Worm (Caenorhabditis elegans): ENCODE data around the gene pafo-1.
"Not testable (repeated sequence)": the region's sequence is repeated elsewhere in the genome, so short reads cannot be mapped to it uniquely, and the experiment has no call there.

The pafo-1 gene

ce11 chrV:11504853-11505397, 16.6 kb upstream of the pafo-1 start, which contains the start of the genes C55A6.1 and C55A6.10 (continued):
- peak; percentile 69 for TF ChIP-seq attf-3 (GFP tag; conservative IDR thresholded peaks at IDR 0.05)
- peak; percentile 90 for TF ChIP-seq ekl-4 (GFP tag; IDR thresholded peaks at IDR 0.05)
- peak; percentile 89 for TF ChIP-seq lin-40 (tag; optimal IDR thresholded peaks at IDR 0.05)
- TF ChIP-seq madf-6 (GFP tag; IDR thresholded peaks at IDR 0.05), result peak; percentile 71
- TF ChIP-seq dpl-1 (GFP tag; optimal IDR thresholded peaks at IDR 0.05), result peak; percentile 31
- peak; percentile 93 for TF ChIP-seq pbrm-1 (GFP tag; IDR thresholded peaks at IDR 0.05)
- TF ChIP-seq ztf-28 (GFP tag; IDR thresholded peaks at IDR 0.05), result peak; percentile 82; the same call in 1 of the 2 replicates
- peak; percentile 65; the same call in 1 of the 2 replicates for TF ChIP-seq egl-44 (GFP tag; IDR thresholded peaks at IDR 0.05)
- TF ChIP-seq unc-130 (GFP tag; optimal IDR thresholded peaks at IDR 0.05), result peak; percentile 59
- peak; percentile 70; the same call in 1 of the 2 replicates for TF ChIP-seq Y79H2A.3 (GFP tag; conservative IDR thresholded peaks at IDR 0.05)
- 0 out of 2 replicates have a peak, but pooled peaks have one; percentile 54 for TF ChIP-seq lin-26 (GFP tag; IDR thresholded peaks at IDR 0.05)
- peak; percentile 23 for TF ChIP-seq efl-1 (GFP tag; optimal IDR thresholded peaks at IDR 0.05)
- peak; percentile 50 for TF ChIP-seq chd-7 (tag; optimal IDR thresholded peaks at IDR 0.05)
- peak; percentile 15 for TF ChIP-seq die-1 (tag; optimal IDR thresholded peaks at IDR 0.05)
- TF ChIP-seq B0336.3 (GFP tag; IDR thresholded peaks at IDR 0.05), result 0 out of 2 replicates have a peak, but pooled peaks have one; percentile 54
- peak; percentile 24 for TF ChIP-seq rpc-1 (optimal IDR thresholded peaks at IDR 0.05)
- not testable (repeated sequence) for TF ChIP-seq rpc-1 (tag; optimal IDR thresholded peaks at IDR 0.05)
- TF ChIP-seq nhr-80 (tag; optimal IDR thresholded peaks at IDR 0.05), result peak; percentile 70
- peak; percentile 97 for TF ChIP-seq nfyb-1 (GFP tag; IDR thresholded peaks at IDR 0.05)
- peak; percentile 93 for TF ChIP-seq dox-1 (GFP tag; IDR thresholded peaks at IDR 0.05)
- peak; percentile 70; the same call in 1 of the 2 replicates for TF ChIP-seq Y53G8AR.9 (GFP tag; conservative IDR thresholded peaks at IDR 0.05)
- peak; percentile 51 for TF ChIP-seq tbp1 (GFP tag; optimal IDR thresholded peaks at IDR 0.05)
- peak; percentile 51 for TF ChIP-seq snpc-4 (GFP tag; optimal IDR thresholded peaks at IDR 0.05)
- TF ChIP-seq snpc-4 (tag; optimal IDR thresholded peaks at IDR 0.05), result peak in 3 of 4 experiments; percentile 65 to 77 (median 75)
- peak; percentile 74 for TF ChIP-seq ceh-91 (GFP tag; IDR thresholded peaks at IDR 0.05)
- peak; percentile 86 for TF ChIP-seq ztf-18 (tag; optimal IDR thresholded peaks at IDR 0.05)
- TF ChIP-seq B0019.2 (GFP tag; conservative IDR thresholded peaks at IDR 0.05), result peak; percentile 72; the same call in 1 of the 2 replicates
- TF ChIP-seq D2030.7 (GFP tag; IDR thresholded peaks at IDR 0.05), result peak; percentile 93
- peak in 1 of 3 experiments; percentile 66 for TF ChIP-seq lin-35 (GFP tag; optimal IDR thresholded peaks at IDR 0.05)
- peak; percentile 46 for TF ChIP-seq snpc-1.3 (tag; optimal IDR thresholded peaks at IDR 0.05; ENCODE audit: insufficient read depth)
- peak; percentile 64 for TF ChIP-seq F33H1.4 (GFP tag; IDR thresholded peaks at IDR 0.05)
- peak; percentile 80 for TF ChIP-seq rcor-1 (GFP tag; IDR thresholded peaks at IDR 0.05)
- TF ChIP-seq sea-2 (GFP tag; IDR thresholded peaks at IDR 0.05), result 0 out of 2 replicates have a peak, but pooled peaks have one; percentile 27
- peak; percentile 42; the same call in 1 of the 2 replicates for TF ChIP-seq madf-8 (GFP tag; conservative IDR thresholded peaks at IDR 0.05)
- peak; percentile 71; the same call in 1 of the 2 replicates for TF ChIP-seq Y67H2A.10 (GFP tag; conservative IDR thresholded peaks at IDR 0.05)
- peak; percentile 35 for TF ChIP-seq B0035.1 (tag; optimal IDR thresholded peaks at IDR 0.05)
- TF ChIP-seq athp-1 (tag; optimal IDR thresholded peaks at IDR 0.05), result peak; percentile 59
- TF ChIP-seq ceh-100 (GFP tag; IDR thresholded peaks at IDR 0.05), result peak; percentile 97
- peak; percentile 73 for TF ChIP-seq madf-10 (tag; optimal IDR thresholded peaks at IDR 0.05)
- 0 out of 2 replicates have a peak, but pooled peaks have one; percentile 17 for TF ChIP-seq ztf-6 (GFP tag; IDR thresholded peaks at IDR 0.05)
- peak; percentile 78; the same call in 1 of the 2 replicates for TF ChIP-seq K11D2.4 (GFP tag; IDR thresholded peaks at IDR 0.05)
- peak; percentile 64 for TF ChIP-seq ZK185.1 (tag; optimal IDR thresholded peaks at IDR 0.05; ENCODE audit: poor library complexity, severe bottlenecking)
- peak; percentile 78; the same call in 1 of the 2 replicates for TF ChIP-seq Y95B8A.8 (GFP tag; IDR thresholded peaks at IDR 0.05)
- peak; percentile 50; the same call in 1 of the 2 replicates for TF ChIP-seq bed-2 (GFP tag; IDR thresholded peaks at IDR 0.05)
- TF ChIP-seq lin-54 (GFP tag; optimal IDR thresholded peaks at IDR 0.05), result peak; percentile 72
- TF ChIP-seq F49E8.2 (tag; optimal IDR thresholded peaks at IDR 0.05; ENCODE audit: insufficient read depth), result peak; percentile 61
- TF ChIP-seq ztf-26 (tag; optimal IDR thresholded peaks at IDR 0.05), result peak; percentile 51
